Worm (Caenorhabditis elegans): Measurements from ENCODE around the gene C35D6.4.
A peak's percentile ranks its signal among the peaks of the same experiment; 100 is the strongest.

The C35D6.4 gene

DNA sequence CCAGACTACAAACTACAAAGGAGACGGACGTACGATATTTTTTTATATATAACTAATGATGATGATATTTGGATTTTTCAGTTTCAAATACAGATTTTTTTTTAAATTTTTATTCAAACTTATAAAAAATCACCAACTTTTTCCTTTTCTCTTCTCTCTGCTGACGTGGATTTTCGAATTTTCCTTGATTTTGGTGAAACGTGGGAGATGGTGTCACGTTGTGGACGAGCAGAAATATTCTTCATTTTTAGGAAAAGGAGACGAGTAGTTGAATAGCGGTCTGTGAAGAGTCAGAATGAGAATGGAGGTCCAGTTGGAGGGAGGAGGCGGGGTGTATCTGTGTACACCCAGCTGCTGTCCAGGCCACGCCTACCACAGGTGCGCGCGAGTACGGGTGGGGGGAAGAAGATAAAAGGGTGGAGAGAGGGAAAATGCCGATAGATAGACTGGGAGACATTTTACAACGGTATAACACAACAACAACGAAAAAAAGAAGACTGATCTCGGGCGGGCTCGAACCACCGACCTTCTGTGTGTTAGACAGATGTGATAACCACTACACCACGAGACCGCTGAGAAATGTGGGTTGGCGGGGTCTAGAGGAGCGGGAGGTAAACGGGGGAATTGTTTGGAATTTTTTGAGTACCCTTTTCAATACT is 31.3 kb downstream of the C35D6.4 start, which contains the start of gene Y7A9D.1:
TSS of gene Y7A9D.1 (minus strand) at position 283 of the 659 bp plus-strand sequence.
- TF ChIP-seq nhr-76 (tag; optimal IDR thresholded peaks at IDR 0.05): no peak
- TF ChIP-seq ZK337.2 (GFP tag; IDR thresholded peaks at IDR 0.05): 0 out of 2 replicates have a peak, but pooled peaks have one; percentile 51
- no peak for TF ChIP-seq unc-39 (tag; optimal IDR thresholded peaks at IDR 0.05)
- peak; percentile 73 for TF ChIP-seq sdz-12 (GFP tag; optimal IDR thresholded peaks at IDR 0.05)
- peak; percentile 52 for TF ChIP-seq spr-1 (tag; optimal IDR thresholded peaks at IDR 0.05)
- peak; percentile 79 for TF ChIP-seq pha-4 (GFP tag; IDR thresholded peaks at IDR 0.05)
- no peak for TF ChIP-seq pha-4 (tag; optimal IDR thresholded peaks at IDR 0.05)
- TF ChIP-seq dmd-8 (GFP tag; IDR thresholded peaks at IDR 0.05): no peak; the same call in 1 of the 2 replicates
- no peak for TF ChIP-seq mxl-2 (GFP tag; conservative IDR thresholded peaks at IDR 0.05)
- TF ChIP-seq nhr-42 (GFP tag; IDR thresholded peaks at IDR 0.05): 0 out of 2 replicates have a peak, but pooled peaks have one; percentile 28
- no peak for TF ChIP-seq unc-62 (GFP tag; optimal IDR thresholded peaks at IDR 0.05 in 1 of 2)
- TF ChIP-seq unc-62 (tag; optimal IDR thresholded peaks at IDR 0.05): no peak
- no peak for TF ChIP-seq lin-39 (tag; optimal IDR thresholded peaks at IDR 0.05)
- peak; percentile 67 for TF ChIP-seq nhr-111 (GFP tag; optimal IDR thresholded peaks at IDR 0.05)
- no peak for TF ChIP-seq ceh-82 (tag; optimal IDR thresholded peaks at IDR 0.05)
- TF ChIP-seq nhr-28 (tag; optimal IDR thresholded peaks at IDR 0.05): no peak
- peak; percentile 70; the same call in 1 of the 2 replicates for TF ChIP-seq vab-7 (GFP tag; IDR thresholded peaks at IDR 0.05)
- no peak for TF ChIP-seq egl-43 (GFP tag; IDR thresholded peaks at IDR 0.05)
- no peak for TF ChIP-seq lim-7 (GFP tag; IDR thresholded peaks at IDR 0.05)
- no peak for TF ChIP-seq F37D6.2 (tag; optimal IDR thresholded peaks at IDR 0.05)
- TF ChIP-seq daf-16 (GFP tag; optimal IDR thresholded peaks at IDR 0.05): peak; percentile 15 to 30
- TF ChIP-seq daf-16 (tag; optimal IDR thresholded peaks at IDR 0.05): peak; percentile 39
- TF ChIP-seq set-16 (GFP tag; IDR thresholded peaks at IDR 0.05): peak; percentile 47
- TF ChIP-seq ztf-11 (tag; optimal IDR thresholded peaks at IDR 0.05): no peak
- peak; percentile 79 for TF ChIP-seq mdt-29 (GFP tag; IDR thresholded peaks at IDR 0.05)
- TF ChIP-seq egl-27 (tag; optimal IDR thresholded peaks at IDR 0.05): no peak
- no peak for TF ChIP-seq snpc-4 (tag; optimal IDR thresholded peaks at IDR 0.05)
- no peak; the same call in 1 of the 2 replicates for TF ChIP-seq T26A8.4 (GFP tag; IDR thresholded peaks at IDR 0.05)
- no peak for TF ChIP-seq rbr-2 (tag; optimal IDR thresholded peaks at IDR 0.05)
- TF ChIP-seq R02D3.7 (tag; optimal IDR thresholded peaks at IDR 0.05): no peak
- no peak; the same call in 1 of the 2 replicates for TF ChIP-seq dmd-6 (GFP tag; IDR thresholded peaks at IDR 0.05)
- no peak for TF ChIP-seq nhr-10 (tag; optimal IDR thresholded peaks at IDR 0.05)
- TF ChIP-seq F10B5.3 (tag; optimal IDR thresholded peaks at IDR 0.05): peak; percentile 30
- TF ChIP-seq ZK546.5 (tag; optimal IDR thresholded peaks at IDR 0.05): no peak
- TF ChIP-seq ama-1 (optimal IDR thresholded peaks at IDR 0.05): no peak
- TF ChIP-seq mxl-3 (GFP tag; optimal IDR thresholded peaks at IDR 0.05): peak; percentile 63
- no peak for TF ChIP-seq T20F7.1 (GFP tag; optimal IDR thresholded peaks at IDR 0.05)
- TF ChIP-seq hmg-1.1 (GFP tag; IDR thresholded peaks at IDR 0.05): no peak; the same call in 1 of the 2 replicates
- TF ChIP-seq ceh-32 (tag; optimal IDR thresholded peaks at IDR 0.05; ENCODE audit: poor library complexity): no peak
- no peak for TF ChIP-seq mdl-1 (tag; optimal IDR thresholded peaks at IDR 0.05)
- TF ChIP-seq snpc-1.2 (GFP tag; IDR thresholded peaks at IDR 0.05): peak; percentile 99
- TF ChIP-seq tag-97 (GFP tag; IDR thresholded peaks at IDR 0.05): 0 out of 2 replicates have a peak, but pooled peaks have one; percentile 20
- TF ChIP-seq hlh-11 (tag; optimal IDR thresholded peaks at IDR 0.05): no peak
- peak; percentile 62 for TF ChIP-seq F49E8.2 (tag; optimal IDR thresholded peaks at IDR 0.05; ENCODE audit: borderline replicate concordance)
- no peak for TF ChIP-seq nhr-77 (tag; optimal IDR thresholded peaks at IDR 0.05)
- no peak for TF ChIP-seq nhr-102 (tag; optimal IDR thresholded peaks at IDR 0.05)
- no peak for TF ChIP-seq gei-8 (GFP tag; optimal IDR thresholded peaks at IDR 0.05)
- TF ChIP-seq daf-8 (GFP tag; IDR thresholded peaks at IDR 0.05): no peak
- TF ChIP-seq Y48G9A.11 (GFP tag; IDR thresholded peaks at IDR 0.05): peak; percentile 68
- 0 out of 2 replicates have a peak, but pooled peaks have one; percentile 4 for TF ChIP-seq Y105C5A.15 (GFP tag; IDR thresholded peaks at IDR 0.05)
- no peak for TF ChIP-seq lin-15B (tag; optimal IDR thresholded peaks at IDR 0.05)
- TF ChIP-seq ceh-20 (GFP tag; IDR thresholded peaks at IDR 0.05): no peak
